Worm (Caenorhabditis elegans) whole organism, L3 larva: ENCODE data around the gene F58H1.5.

ENCODE experiments used
- R02D3.7 ChIP-seq: fragments of 150-350 bp; optimal IDR thresholded peaks from 2 replicates; lab custom pipeline; 2014; ENCODE audit warnings: missing biosample characterization, missing genetic modification characterization
- ZK546.5 ChIP-seq: sonication (generic microtip); optimal IDR thresholded peaks from 2 replicates; lab custom pipeline; 2017; ENCODE audit warnings: missing biosample characterization, missing genetic modification characterization
- aly-2 ChIP-seq: fragments of 150-350 bp; optimal IDR thresholded peaks from 2 replicates; lab custom pipeline; 2014; ENCODE audit warnings: missing biosample characterization, missing genetic modification characterization
- ama-1 ChIP-seq: fragments of 150-350 bp; optimal IDR thresholded peaks from 2 replicates; lab custom pipeline; 2018
- ceh-28 ChIP-seq: fragments of 150-350 bp; optimal IDR thresholded peaks from 2 replicates; lab custom pipeline; 2014; ENCODE audit warnings: missing biosample characterization, missing genetic modification reagents, missing genetic modification characterization
- ceh-82 ChIP-seq: fragments of 150-350 bp; optimal IDR thresholded peaks from 2 replicates; lab custom pipeline; 2014; ENCODE audit warnings: missing biosample characterization, missing genetic modification characterization
- ceh-9 ChIP-seq: sonication (generic microtip); optimal IDR thresholded peaks from 2 replicates; lab custom pipeline; 2018; ENCODE audit warnings: missing biosample characterization, missing genetic modification characterization
- daf-12 ChIP-seq: fragments of 150-350 bp; optimal IDR thresholded peaks from 2 replicates; lab custom pipeline; 2014; ENCODE audit warnings: missing biosample characterization, missing genetic modification reagents, missing genetic modification characterization
- egl-27 ChIP-seq: sonication (generic microtip); optimal IDR thresholded peaks from 4 replicates; lab custom pipeline; 2017; ENCODE audit warnings: missing biosample characterization, missing genetic modification reagents, missing genetic modification characterization
- egl-5 ChIP-seq: fragments of 150-350 bp; optimal IDR thresholded peaks from 2 replicates; lab custom pipeline; 2017; ENCODE audit warnings: missing biosample characterization, missing genetic modification reagents, missing genetic modification characterization, inconsistent platforms
- elt-2 ChIP-seq: sonication (generic microtip); optimal IDR thresholded peaks from 2 replicates; lab custom pipeline; 2016; ENCODE audit warnings: missing genetic modification reagents, mild to moderate bottlenecking, missing genetic modification characterization, missing compliant biosample characterization
- elt-3 ChIP-seq, 3 experiments: fragments of 150-350 bp in 1 of 3; sonication (generic microtip) in 2 of 3; optimal IDR thresholded peaks; 2 replicates in 2 of 3; 4 replicates in 1 of 3; lab custom pipeline; 2014 to 2017; ENCODE audit warnings: missing biosample characterization in 3 of 3, missing genetic modification characterization in 3 of 3
- eor-1 ChIP-seq, 2 experiments: fragments of 150-350 bp; optimal IDR thresholded peaks; 2 replicates each; lab custom pipeline; 2014 to 2018; ENCODE audit warnings: missing biosample characterization in 2 of 2, missing genetic modification characterization in 2 of 2
- fkh-10 ChIP-seq: sonication (generic microtip); optimal IDR thresholded peaks from 2 replicates; lab custom pipeline; 2017; ENCODE audit warnings: missing biosample characterization, missing genetic modification reagents, missing genetic modification characterization
- hmg-11 ChIP-seq: sonication (generic microtip); optimal IDR thresholded peaks from 2 replicates; lab custom pipeline; 2016; ENCODE audit warnings: missing genetic modification characterization, missing compliant biosample characterization
- jun-1 ChIP-seq: fragments of 150-350 bp; optimal IDR thresholded peaks from 2 replicates; lab custom pipeline; 2014; ENCODE audit warnings: missing biosample characterization, missing genetic modification reagents, missing genetic modification characterization
- lin-15B ChIP-seq: fragments of 150-350 bp; optimal IDR thresholded peaks from 2 replicates; lab custom pipeline; 2014; ENCODE audit warnings: missing biosample characterization, missing genetic modification characterization
- lin-39 ChIP-seq: fragments of 150-350 bp; optimal IDR thresholded peaks from 2 replicates; lab custom pipeline; 2018; ENCODE audit warnings: missing biosample characterization, missing genetic modification reagents, missing genetic modification characterization
- lsy-12 ChIP-seq: sonication (generic microtip); optimal IDR thresholded peaks from 2 replicates; lab custom pipeline; 2016; ENCODE audit warnings: mild to moderate bottlenecking, missing genetic modification characterization, missing compliant biosample characterization
- mdl-1 ChIP-seq: fragments of 150-350 bp; optimal IDR thresholded peaks from 2 replicates; lab custom pipeline; 2014; ENCODE audit warnings: missing biosample characterization, missing genetic modification characterization
- mml-1 ChIP-seq: fragments of 150-350 bp; sonication (generic microtip); optimal IDR thresholded peaks from 3 replicates; lab custom pipeline; 2014; ENCODE audit warnings: missing biosample characterization, missing genetic modification characterization
- nfya-1 ChIP-seq: sonication (generic microtip); optimal IDR thresholded peaks from 2 replicates; lab custom pipeline; 2017; ENCODE audit warnings: missing genetic modification characterization, mild to moderate bottlenecking, missing compliant biosample characterization, antibody characterized with exemption, moderate library complexity; ENCODE audit not compliant: insufficient read depth
- nhr-11 ChIP-seq: fragments of 150-350 bp; optimal IDR thresholded peaks from 2 replicates; lab custom pipeline; 2014; ENCODE audit warnings: missing biosample characterization, missing genetic modification characterization
- nhr-12 ChIP-seq: fragments of 150-350 bp; optimal IDR thresholded peaks from 2 replicates; lab custom pipeline; 2014; ENCODE audit warnings: missing biosample characterization, missing genetic modification characterization
- nhr-23 ChIP-seq: fragments of 150-350 bp; optimal IDR thresholded peaks from 2 replicates; lab custom pipeline; 2014; ENCODE audit warnings: missing biosample characterization, missing genetic modification reagents, missing genetic modification characterization
- nhr-237 ChIP-seq: fragments of 150-350 bp; optimal IDR thresholded peaks from 2 replicates; lab custom pipeline; 2014; ENCODE audit warnings: missing biosample characterization, missing genetic modification characterization
- nhr-25 ChIP-seq: sonication (generic microtip); optimal IDR thresholded peaks from 2 replicates; lab custom pipeline; 2017; ENCODE audit warnings: missing biosample characterization, missing genetic modification characterization
- nhr-28 ChIP-seq: fragments of 150-350 bp; optimal IDR thresholded peaks from 2 replicates; lab custom pipeline; 2014; ENCODE audit warnings: missing biosample characterization, missing genetic modification characterization
- nhr-43 ChIP-seq: sonication (generic microtip); optimal IDR thresholded peaks from 2 replicates; lab custom pipeline; 2016; ENCODE audit warnings: mild to moderate bottlenecking, missing genetic modification characterization, missing compliant biosample characterization; ENCODE audit not compliant: poor library complexity, severe bottlenecking
- nhr-67 ChIP-seq: fragments of 150-350 bp; optimal IDR thresholded peaks from 2 replicates; lab custom pipeline; 2014; ENCODE audit warnings: missing biosample characterization, missing genetic modification characterization
- nhr-76 ChIP-seq: fragments of 150-350 bp; sonication (generic microtip); optimal IDR thresholded peaks from 5 replicates; lab custom pipeline; 2014; ENCODE audit warnings: missing biosample characterization, missing genetic modification characterization
- nhr-77 ChIP-seq: fragments of 150-350 bp; optimal IDR thresholded peaks from 2 replicates; lab custom pipeline; 2014; ENCODE audit warnings: missing biosample characterization, missing genetic modification characterization
- pha-4 ChIP-seq: fragments of 150-350 bp; optimal IDR thresholded peaks from 2 replicates; lab custom pipeline; 2014; ENCODE audit warnings: missing biosample characterization, missing genetic modification reagents, missing genetic modification characterization
- pqm-1 ChIP-seq: fragments of 150-350 bp; optimal IDR thresholded peaks from 2 replicates; lab custom pipeline; 2017; ENCODE audit warnings: missing biosample characterization, missing genetic modification characterization, inconsistent platforms
- sea-2 ChIP-seq: fragments of 150-350 bp; sonication (generic microtip); optimal IDR thresholded peaks from 4 replicates; lab custom pipeline; 2014; ENCODE audit warnings: missing biosample characterization, missing genetic modification reagents, missing genetic modification characterization
- skn-1 ChIP-seq: fragments of 150-350 bp; optimal IDR thresholded peaks from 2 replicates; lab custom pipeline; 2014; ENCODE audit warnings: missing biosample characterization, missing genetic modification characterization
- snpc-4 ChIP-seq: fragments of 150-350 bp; optimal IDR thresholded peaks from 2 replicates; lab custom pipeline; 2014; ENCODE audit warnings: missing biosample characterization, missing genetic modification characterization
- tbx-2 ChIP-seq: sonication (generic microtip); optimal IDR thresholded peaks from 2 replicates; lab custom pipeline; 2016; ENCODE audit warnings: mild to moderate bottlenecking, missing genetic modification characterization, missing compliant biosample characterization
- unc-39 ChIP-seq: sonication (generic microtip); optimal IDR thresholded peaks from 4 replicates; lab custom pipeline; 2017; ENCODE audit warnings: missing biosample characterization, missing genetic modification characterization
- unc-62 ChIP-seq: fragments of 150-350 bp; sonication (generic microtip); optimal IDR thresholded peaks from 4 replicates; lab custom pipeline; 2014; ENCODE audit warnings: missing biosample characterization, missing genetic modification reagents, missing genetic modification characterization
- zag-1 ChIP-seq: fragments of 150-350 bp; optimal IDR thresholded peaks from 2 replicates; lab custom pipeline; 2014; ENCODE audit warnings: missing biosample characterization, missing genetic modification characterization
- ztf-11 ChIP-seq: fragments of 150-350 bp; optimal IDR thresholded peaks from 2 replicates; lab custom pipeline; 2014; ENCODE audit warnings: missing biosample characterization, missing genetic modification characterization
- ztf-4 ChIP-seq: fragments of 150-350 bp; optimal IDR thresholded peaks from 2 replicates; lab custom pipeline; 2014; ENCODE audit warnings: missing biosample characterization, missing genetic modification characterization

Gene F58H1.5

DNA sequence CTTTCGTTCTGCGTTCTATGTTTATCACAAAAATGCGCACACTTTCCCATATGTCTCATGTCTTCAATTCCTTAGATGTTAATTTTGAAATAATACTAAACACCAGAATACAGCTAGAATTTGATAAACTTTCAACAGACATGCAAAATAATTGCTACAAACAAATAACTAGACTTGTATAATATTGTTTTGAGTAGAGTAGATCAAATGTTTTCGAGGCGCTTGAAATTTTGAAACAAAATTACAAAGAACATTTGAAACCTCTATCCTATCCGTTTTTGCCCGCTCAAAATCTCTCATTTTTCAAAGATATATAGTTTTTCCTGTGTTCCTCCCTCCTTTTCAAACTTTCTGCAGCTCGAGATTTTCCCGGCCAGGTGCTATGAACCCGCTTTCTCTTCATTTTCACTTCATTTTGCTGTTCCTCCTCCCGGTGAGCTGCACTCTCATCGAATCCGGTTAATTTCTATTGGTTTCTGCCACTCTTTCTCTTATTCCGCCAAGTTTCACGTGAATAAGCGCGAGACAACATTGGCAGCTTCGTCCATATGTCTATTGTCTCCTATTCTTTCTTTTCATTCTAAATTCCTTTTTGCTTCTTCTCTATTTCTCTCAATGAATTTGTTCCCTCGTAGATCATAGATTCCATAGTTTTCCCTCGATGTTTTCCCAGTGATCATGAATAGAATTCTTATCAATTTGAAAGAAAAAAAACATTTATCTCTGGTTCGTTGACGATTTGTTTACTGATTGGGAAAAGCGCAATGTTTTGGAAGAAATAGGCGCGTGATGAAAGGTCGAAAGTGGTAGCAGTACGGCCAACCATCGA is 36.3 kb upstream of the F58H1.5 start:
- peak; percentile 7 for TF ChIP-seq jun-1 (tag; lab: Kevin White, UChicago)
- no peak for TF ChIP-seq nhr-237 (tag; lab: Kevin White, UChicago)
- TF ChIP-seq nhr-43 (tag; lab: Kevin White, UChicago), result no peak
- no peak for TF ChIP-seq nhr-12 (tag; lab: Kevin White, UChicago)
- no peak for TF ChIP-seq unc-62 (GFP tag; lab: Kevin White, UChicago)
- TF ChIP-seq nhr-76 (tag; lab: Kevin White, UChicago), result no peak
- no peak for TF ChIP-seq nhr-23
- TF ChIP-seq daf-12 (tag; lab: Kevin White, UChicago), result no peak
- TF ChIP-seq ZK546.5 (tag; lab: Kevin White, UChicago), result no peak
- no peak for TF ChIP-seq skn-1 (tag; lab: Kevin White, UChicago)
- TF ChIP-seq lsy-12 (tag; lab: Kevin White, UChicago), result no peak
- no peak for TF ChIP-seq eor-1 (tag; optimal IDR thresholded peaks at IDR 0.05; lab: Kevin White, UChicago)
- peak; percentile 39 for TF ChIP-seq nfya-1 (tag; lab: Kevin White, UChicago)
- TF ChIP-seq sea-2, result no peak
- TF ChIP-seq lin-39 (tag; lab: Kevin White, UChicago), result no peak
- no peak for TF ChIP-seq egl-27
- TF ChIP-seq elt-2 (tag; lab: Kevin White, UChicago), result peak; percentile 59
- peak; percentile 61 for TF ChIP-seq ama-1 (lab: Kevin White, UChicago)
- TF ChIP-seq fkh-10 (GFP tag; lab: Kevin White, UChicago), result no peak
- no peak for TF ChIP-seq ceh-82
- no peak for TF ChIP-seq lin-15B (tag; lab: Kevin White, UChicago)
- TF ChIP-seq R02D3.7, result no peak
- peak; percentile 1 for TF ChIP-seq ceh-28 (tag; lab: Kevin White, UChicago)
- no peak for TF ChIP-seq nhr-77 (tag; lab: Kevin White, UChicago)
- no peak for TF ChIP-seq elt-3 (tag; optimal IDR thresholded peaks at IDR 0.05; lab: Kevin White, UChicago)
- TF ChIP-seq nhr-67 (tag; lab: Kevin White, UChicago), result no peak
- no peak for TF ChIP-seq mdl-1 (tag; lab: Kevin White, UChicago)
- no peak for TF ChIP-seq tbx-2 (tag; lab: Kevin White, UChicago)
- TF ChIP-seq nhr-28 (tag; lab: Kevin White, UChicago), result no peak
- TF ChIP-seq unc-39, result no peak
- peak; percentile 4 for TF ChIP-seq pqm-1 (tag; lab: Kevin White, UChicago)
- TF ChIP-seq ztf-4 (tag; lab: Kevin White, UChicago), result no peak
- no peak for TF ChIP-seq nhr-11 (tag; lab: Kevin White, UChicago)
- no peak for TF ChIP-seq zag-1 (tag; lab: Kevin White, UChicago)
- TF ChIP-seq aly-2 (tag; lab: Kevin White, UChicago), result no peak
- TF ChIP-seq pha-4 (tag; lab: Kevin White, UChicago), result peak; percentile 61
- TF ChIP-seq hmg-11 (tag; lab: Kevin White, UChicago), result no peak
- peak; percentile 63 for TF ChIP-seq mml-1 (tag; lab: Kevin White, UChicago)
- TF ChIP-seq ztf-11 (tag; lab: Kevin White, UChicago), result no peak
- no peak for TF ChIP-seq snpc-4 (tag; lab: Kevin White, UChicago)
- no peak for TF ChIP-seq ceh-9 (tag; lab: Kevin White, UChicago)
- peak; percentile 53 for TF ChIP-seq nhr-25
- no peak for TF ChIP-seq egl-5 (tag; lab: Kevin White, UChicago)

- TF ChIP-seq nfya-1 (tag; lab: Kevin White, UChicago) (no peak), snpc-4 (tag; lab: Kevin White, UChicago) (no peak), lin-15B (tag; lab: Kevin White, UChicago) (no peak), elt-2 (tag; lab: Kevin White, UChicago) (no peak), lsy-12 (tag; lab: Kevin White, UChicago) (no peak), daf-12 (tag; lab: Kevin White, UChicago) (no peak), mml-1 (tag; lab: Kevin White, UChicago) (no peak), ceh-28 (tag; lab: Kevin White, UChicago) (no peak), nhr-12 (tag; lab: Kevin White, UChicago) (no peak), nhr-76 (tag; lab: Kevin White, UChicago) (no peak), pha-4 (tag; lab: Kevin White, UChicago) (no peak)
Observed at ce11 chrV:11927346-11927745, 30.8 kb upstream of the F58H1.5 start, which contains the start of gene osm-6. TSS of gene osm-6 (minus strand) at chrV:11927446.
